Worm (Caenorhabditis elegans): ENCODE data around the gene K07E3.9.

ce11 chrX:8107921-8108320 is at the start of gene K07E3.9:
- TF ChIP-seq him-1 (tag; optimal IDR thresholded peaks at IDR 0.05) (no peak), W03F9.2 (tag; optimal IDR thresholded peaks at IDR 0.05) (no peak), dao-5 (tag; optimal IDR thresholded peaks at IDR 0.05) (no peak)

Measured in whole organism, L4/young adult.